Fruit fly (Drosophila melanogaster) whole organism, embryonic: ENCODE measurements around the gene Polr3F.
A peak's percentile ranks its signal among the peaks of the same experiment; 100 is the strongest.

Source experiments
- BEAF-32 ChIP-seq: fragments of 200-800 bp; sonication (Bioruptor generic); optimal IDR thresholded peaks from 3 replicates; lab custom pipeline; 2017; ENCODE audit warnings: missing biosample characterization, missing genetic modification characterization, mild to moderate bottlenecking, moderate library complexity, missing genetic modification reagents
- Bdp1 ChIP-seq: fragments of 200-800 bp; sonication (Bioruptor generic); optimal IDR thresholded peaks from 3 replicates; lab custom pipeline; 2016; ENCODE audit warnings: missing biosample characterization, missing genetic modification characterization
- Bgb ChIP-seq: fragments of 200-800 bp; sonication (Bioruptor generic); IDR thresholded peaks from 2 replicates; pipeline ENCODE4 v1.3.6; 2022; ENCODE audit warnings: missing biosample characterization, missing genetic modification characterization; ENCODE audit not compliant: partially characterized antibody
- CG10209 ChIP-seq: fragments of 200-800 bp; sonication (Bioruptor generic); optimal IDR thresholded peaks from 3 replicates; lab custom pipeline; 2017; ENCODE audit warnings: missing biosample characterization, mild to moderate bottlenecking, missing genetic modification characterization, missing genetic modification reagents
- CG11696 ChIP-seq: fragments of 200-800 bp; sonication (Bioruptor generic); IDR thresholded peaks from 2 replicates; pipeline ENCODE4 v1.3.6; 2022; ENCODE audit warnings: missing biosample characterization, missing genetic modification characterization
- CG12104 ChIP-seq: fragments of 200-800 bp; sonication (Bioruptor generic); optimal IDR thresholded peaks from 3 replicates; lab custom pipeline; 2016; ENCODE audit warnings: missing biosample characterization, missing genetic modification characterization
- CG13287 ChIP-seq: fragments of 200-800 bp; sonication (Bioruptor generic); IDR thresholded peaks from 2 replicates; pipeline ENCODE4 v1.3.6; 2022; ENCODE audit warnings: missing biosample characterization, missing genetic modification characterization; ENCODE audit not compliant: partially characterized antibody
- CG15269 ChIP-seq: fragments of 200-800 bp; sonication (Bioruptor generic); optimal IDR thresholded peaks from 2 replicates; lab custom pipeline; 2018; ENCODE audit warnings: missing biosample characterization, mild to moderate bottlenecking, missing genetic modification characterization, moderate library complexity
- CG15479 ChIP-seq: fragments of 200-800 bp; sonication (Bioruptor generic); optimal IDR thresholded peaks from 3 replicates; lab custom pipeline; 2019; ENCODE audit warnings: missing biosample characterization, mild to moderate bottlenecking, missing genetic modification characterization, moderate library complexity
- CG15601 ChIP-seq: fragments of 200-800 bp; sonication (Bioruptor generic); optimal IDR thresholded peaks from 3 replicates; lab custom pipeline; 2019; ENCODE audit warnings: missing biosample characterization, mild to moderate bottlenecking, missing genetic modification characterization, moderate library complexity
- CG18619 ChIP-seq: fragments of 200-800 bp; sonication (Bioruptor generic); optimal IDR thresholded peaks from 3 replicates; lab custom pipeline; 2017; ENCODE audit warnings: missing biosample characterization, mild to moderate bottlenecking, missing genetic modification characterization
- CG2116 ChIP-seq: fragments of 200-800 bp; sonication (Bioruptor generic); optimal IDR thresholded peaks from 3 replicates; lab custom pipeline; 2018; ENCODE audit warnings: missing biosample characterization, mild to moderate bottlenecking, missing genetic modification characterization
- CG30020 ChIP-seq: fragments of 200-800 bp; optimal IDR thresholded peaks from 2 replicates; lab custom pipeline; 2019; ENCODE audit warnings: missing biosample characterization, mild to moderate bottlenecking, missing genetic modification characterization, moderate library complexity
- CG34224 ChIP-seq: fragments of 200-800 bp; sonication (Bioruptor generic); IDR thresholded peaks from 3 replicates; pipeline ENCODE4 v1.3.6; 2022; ENCODE audit warnings: missing biosample characterization, missing genetic modification characterization; ENCODE audit not compliant: partially characterized antibody
- CG6272 ChIP-seq: fragments of 200-800 bp; sonication (Bioruptor generic); IDR thresholded peaks from 2 replicates; pipeline ENCODE4 v1.3.6; 2022; ENCODE audit warnings: missing biosample characterization, missing genetic modification characterization
- CG7786 ChIP-seq: fragments of 200-800 bp; sonication (Bioruptor generic); optimal IDR thresholded peaks from 2 replicates; lab custom pipeline; 2016; ENCODE audit warnings: missing biosample characterization, missing genetic modification characterization
- CG9876 ChIP-seq: fragments of 200-800 bp; sonication (Bioruptor generic); optimal IDR thresholded peaks from 2 replicates; lab custom pipeline; 2016; ENCODE audit warnings: missing biosample characterization, missing genetic modification characterization
- Doc3 ChIP-seq: fragments of 200-800 bp; sonication (Bioruptor generic); IDR thresholded peaks from 3 replicates; pipeline ENCODE4 v1.3.6; 2022; ENCODE audit warnings: missing biosample characterization, missing genetic modification characterization; ENCODE audit not compliant: partially characterized antibody
- Dp ChIP-seq: fragments of 200-800 bp; sonication (Bioruptor generic); optimal IDR thresholded peaks from 2 replicates; lab custom pipeline; 2018; ENCODE audit warnings: missing biosample characterization, mild to moderate bottlenecking, missing genetic modification characterization, moderate library complexity
- Dref ChIP-seq: fragments of 200-800 bp; sonication (Bioruptor generic); IDR thresholded peaks from 2 replicates; pipeline ENCODE4 v1.3.6; 2022; ENCODE audit warnings: missing biosample characterization, missing genetic modification characterization
- E2f2 ChIP-seq: fragments of 200-800 bp; sonication (Bioruptor generic); IDR thresholded peaks from 2 replicates; pipeline ENCODE4 v1.3.6; 2022; ENCODE audit warnings: missing biosample characterization, missing genetic modification characterization
- Gug ChIP-seq: fragments of 200-800 bp; sonication (Bioruptor generic); IDR thresholded peaks from 4 replicates; pipeline ENCODE4 v1.3.6; 2022; ENCODE audit warnings: missing biosample characterization, missing genetic modification characterization
- HHEX ChIP-seq: fragments of 200-800 bp; sonication (Bioruptor generic); optimal IDR thresholded peaks from 3 replicates; lab custom pipeline; 2017; ENCODE audit warnings: missing biosample characterization, mild to moderate bottlenecking, missing genetic modification characterization, missing genetic modification reagents
- HLH4C ChIP-seq: fragments of 200-800 bp; sonication (Bioruptor generic); IDR thresholded peaks from 3 replicates; pipeline ENCODE4 v1.3.6; 2022; ENCODE audit warnings: missing biosample characterization, missing genetic modification characterization; ENCODE audit not compliant: partially characterized antibody
- Kr ChIP-seq: fragments of 200-800 bp; sonication (Bioruptor generic); optimal IDR thresholded peaks from 2 replicates; lab custom pipeline; 2017; ENCODE audit warnings: missing biosample characterization, mild to moderate bottlenecking, missing genetic modification characterization
- MBD-R2 ChIP-seq: fragments of 200-800 bp; sonication (Bioruptor generic); IDR thresholded peaks from 2 replicates; pipeline ENCODE4 v1.3.6; 2022; ENCODE audit warnings: missing biosample characterization, missing genetic modification characterization
- Opbp ChIP-seq: fragments of 200-800 bp; sonication (Bioruptor generic); IDR thresholded peaks from 3 replicates; pipeline ENCODE4 v1.3.6; 2022; ENCODE audit warnings: missing biosample characterization, missing genetic modification characterization; ENCODE audit not compliant: partially characterized antibody
- Scr ChIP-seq: fragments of 200-800 bp; sonication (Bioruptor generic); IDR thresholded peaks from 2 replicates; pipeline ENCODE4 v1.3.6; 2022; ENCODE audit warnings: missing biosample characterization, missing genetic modification characterization; ENCODE audit not compliant: partially characterized antibody
- Spps ChIP-seq: fragments of 200-800 bp; sonication (Bioruptor generic); optimal IDR thresholded peaks from 2 replicates; lab custom pipeline; 2018; ENCODE audit warnings: missing biosample characterization, mild to moderate bottlenecking, missing genetic modification characterization
- Sry-δ ChIP-seq: fragments of 200-800 bp; sonication (Bioruptor generic); optimal IDR thresholded peaks from 2 replicates; lab custom pipeline; 2016; ENCODE audit warnings: missing biosample characterization, missing genetic modification characterization
- ato ChIP-seq: fragments of 200-800 bp; sonication (Bioruptor generic); IDR thresholded peaks from 2 replicates; pipeline ENCODE4 v1.3.6; 2022; ENCODE audit warnings: missing biosample characterization, missing genetic modification characterization; ENCODE audit not compliant: partially characterized antibody
- bbx ChIP-seq: fragments of 200-800 bp; sonication (Bioruptor generic); IDR thresholded peaks from 2 replicates; pipeline ENCODE4 v1.3.6; 2022; ENCODE audit warnings: missing biosample characterization, missing genetic modification characterization; ENCODE audit not compliant: partially characterized antibody
- btn ChIP-seq: fragments of 200-800 bp; sonication (Bioruptor generic); optimal IDR thresholded peaks from 2 replicates; lab custom pipeline; 2016; ENCODE audit warnings: missing biosample characterization, missing genetic modification characterization
- crp ChIP-seq, 2 experiments: fragments of 200-800 bp; sonication (Bioruptor generic); optimal IDR thresholded peaks; 2 replicates in 1 of 2; 3 replicates in 1 of 2; lab custom pipeline; 2017; ENCODE audit warnings: missing biosample characterization in 2 of 2, missing genetic modification characterization in 2 of 2, mild to moderate bottlenecking in 1 of 2, moderate library complexity in 1 of 2
- gce ChIP-seq: fragments of 200-800 bp; sonication (Bioruptor generic); IDR thresholded peaks from 3 replicates; pipeline ENCODE4 v1.3.6; 2022; ENCODE audit warnings: missing biosample characterization, missing genetic modification characterization
- kah ChIP-seq: fragments of 200-800 bp; sonication (Bioruptor generic); optimal IDR thresholded peaks from 2 replicates; lab custom pipeline; 2018; ENCODE audit warnings: missing biosample characterization, mild to moderate bottlenecking, missing genetic modification characterization
- lab ChIP-seq: fragments of 200-800 bp; sonication (Bioruptor generic); optimal IDR thresholded peaks from 3 replicates; lab custom pipeline; 2017; ENCODE audit warnings: missing biosample characterization, missing genetic modification characterization, mild to moderate bottlenecking, moderate library complexity, missing genetic modification reagents
- nerfin-2 ChIP-seq: fragments of 200-800 bp; sonication (Bioruptor generic); IDR thresholded peaks from 2 replicates; pipeline ENCODE4 v1.3.6; 2022; ENCODE audit warnings: missing biosample characterization, missing genetic modification characterization; ENCODE audit not compliant: partially characterized antibody
- phol ChIP-seq: fragments of 200-800 bp; sonication (Bioruptor generic); optimal IDR thresholded peaks from 3 replicates; lab custom pipeline; 2018; ENCODE audit warnings: missing biosample characterization, mild to moderate bottlenecking, missing genetic modification characterization, moderate library complexity
- pros ChIP-seq: fragments of 200-800 bp; sonication (Bioruptor generic); optimal IDR thresholded peaks from 3 replicates; lab custom pipeline; 2019; ENCODE audit warnings: missing biosample characterization, mild to moderate bottlenecking, missing genetic modification characterization, moderate library complexity
- pzg ChIP-seq: fragments of 200-800 bp; sonication (Bioruptor generic); optimal IDR thresholded peaks from 3 replicates; lab custom pipeline; 2018; ENCODE audit warnings: missing biosample characterization, mild to moderate bottlenecking, missing genetic modification characterization, moderate library complexity
- sna ChIP-seq: fragments of 200-800 bp; sonication (Bioruptor generic); IDR thresholded peaks from 2 replicates; pipeline ENCODE4 v1.3.6; 2022; ENCODE audit warnings: missing biosample characterization, missing genetic modification characterization; ENCODE audit not compliant: partially characterized antibody
- stwl ChIP-seq: fragments of 200-800 bp; sonication (Bioruptor generic); optimal IDR thresholded peaks from 3 replicates; lab custom pipeline; 2018; ENCODE audit warnings: missing biosample characterization, mild to moderate bottlenecking, missing genetic modification characterization, moderate library complexity
- unc-4 ChIP-seq: fragments of 200-800 bp; sonication (Bioruptor generic); IDR thresholded peaks from 2 replicates; pipeline ENCODE4 v1.3.6; 2022; ENCODE audit warnings: missing biosample characterization, missing genetic modification characterization; ENCODE audit not compliant: partially characterized antibody
- vfl ChIP-seq: fragments of 200-800 bp; sonication (Bioruptor generic); optimal IDR thresholded peaks from 2 replicates; lab custom pipeline; 2016; ENCODE audit warnings: missing biosample characterization, missing genetic modification characterization
- zen2 ChIP-seq: fragments of 200-800 bp; sonication (Bioruptor generic); IDR thresholded peaks from 3 replicates; pipeline ENCODE4 v1.3.6; 2022; ENCODE audit warnings: missing biosample characterization, missing genetic modification characterization; ENCODE audit not compliant: partially characterized antibody

Gene Polr3F

dm6 chr3R:22381077-22381476 is 13.9 kb upstream of the Polr3F start, which contains the start of gene CG43342 (continued):
- TF ChIP-seq CG15601 (tag; lab: Kevin White, UChicago): no peak
- TF ChIP-seq Sry-δ: peak; percentile 82
- TF ChIP-seq, all 482 proteins: peak for 45

DNA sequence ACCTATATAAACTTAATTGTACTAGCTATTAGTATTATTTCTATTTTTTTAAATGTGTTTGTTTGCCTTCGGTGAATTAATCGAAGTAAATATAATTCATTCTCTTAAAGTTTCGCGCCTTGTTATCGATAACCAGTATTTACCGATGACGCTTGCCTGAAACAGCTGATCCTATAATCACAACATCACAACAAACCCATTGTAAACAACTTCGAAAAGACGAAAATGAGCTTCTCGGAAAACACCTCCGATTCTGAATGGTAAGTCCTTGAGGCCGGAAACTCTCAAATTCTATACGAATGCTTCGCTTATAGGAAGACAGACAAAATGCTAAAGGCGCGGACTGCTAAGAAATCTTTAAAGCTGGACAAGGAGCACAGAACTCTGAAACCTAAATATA is 12.8 kb upstream of the Polr3F start, which contains the start of gene CG34149:
TSS of gene CG34149 (plus strand) at position 187 of the 400 bp plus-strand sequence.
- peak; percentile 33; the same call in 1 of the 2 replicates for TF ChIP-seq Bgb (GFP tag; lab: Robert Waterston, UW)
- no peak for TF ChIP-seq pros
- no peak for TF ChIP-seq HHEX
- peak; percentile 31 for TF ChIP-seq BEAF-32 (GFP tag; lab: Kevin White, UChicago)
- no peak for TF ChIP-seq CG11696
- TF ChIP-seq kah (GFP tag; lab: Kevin White, UChicago): no peak
- no peak for TF ChIP-seq Bdp1
- 0 out of 3 replicates have a peak, but pooled peaks have one; percentile 19 for TF ChIP-seq Doc3 (GFP tag; lab: Robert Waterston, UW)
- peak; percentile 61 for TF ChIP-seq bbx (GFP tag; lab: Robert Waterston, UW)
- TF ChIP-seq CG34224 (GFP tag; lab: Robert Waterston, UW): peak; percentile 53; the same call in 1 of the 3 replicates
- peak; percentile 53 for TF ChIP-seq MBD-R2 (GFP tag; lab: Robert Waterston, UW)
- TF ChIP-seq lab (GFP tag; lab: Kevin White, UChicago): no peak
- no peak for TF ChIP-seq phol (tag; lab: Kevin White, UChicago)
- TF ChIP-seq Dref (GFP tag; lab: Robert Waterston, UW): peak; percentile 63
- peak in 1 of 2 experiments; percentile 84 for TF ChIP-seq crp (GFP tag; optimal IDR thresholded peaks at IDR 0.05; lab: Kevin White, UChicago)
- TF ChIP-seq btn (GFP tag; lab: Kevin White, UChicago): no peak
- no peak for TF ChIP-seq Spps (tag; lab: Kevin White, UChicago)
- peak; percentile 59 for TF ChIP-seq Scr (GFP tag; lab: Robert Waterston, UW)
- TF ChIP-seq vfl (GFP tag; lab: Kevin White, UChicago): no peak
- peak; percentile 10; the same call in 2 of the 3 replicates for TF ChIP-seq Opbp
- no peak for TF ChIP-seq Gug (GFP tag; lab: Robert Waterston, UW)
- TF ChIP-seq Dp (GFP tag; lab: Kevin White, UChicago): peak; percentile 79
- TF ChIP-seq gce (GFP tag; lab: Robert Waterston, UW): no peak
- no peak for TF ChIP-seq CG6272 (GFP tag; lab: Robert Waterston, UW)
- TF ChIP-seq nerfin-2 (GFP tag; lab: Robert Waterston, UW): peak; percentile 58
- no peak for TF ChIP-seq Kr (GFP tag; lab: Kevin White, UChicago)
- peak; percentile 28 for TF ChIP-seq pzg (GFP tag; lab: Kevin White, UChicago)
- TF ChIP-seq Sry-δ: peak; percentile 22
- TF ChIP-seq ato: peak; percentile 34; the same call in 1 of the 2 replicates
- TF ChIP-seq E2f2 (GFP tag; lab: Robert Waterston, UW): peak; percentile 84
- no peak for TF ChIP-seq CG15479 (GFP tag; lab: Kevin White, UChicago)
- no peak for TF ChIP-seq CG10209 (GFP tag; lab: Kevin White, UChicago)
- TF ChIP-seq CG30020 (tag; lab: Kevin White, UChicago): no peak
- peak; percentile 47 for TF ChIP-seq sna (GFP tag; lab: Robert Waterston, UW)
- TF ChIP-seq zen2: peak; percentile 41; the same call in 2 of the 3 replicates
- TF ChIP-seq HLH4C (GFP tag; lab: Robert Waterston, UW): peak; percentile 74
- peak; percentile 48 for TF ChIP-seq stwl
- TF ChIP-seq CG7786 (GFP tag; lab: Kevin White, UChicago): no peak
- TF ChIP-seq CG9876 (GFP tag; lab: Kevin White, UChicago): no peak
- TF ChIP-seq CG18619 (GFP tag; lab: Kevin White, UChicago): no peak
- peak; percentile 73 for TF ChIP-seq CG13287
- no peak for TF ChIP-seq CG12104 (GFP tag; lab: Kevin White, UChicago)
- TF ChIP-seq CG15269: no peak
- TF ChIP-seq unc-4: peak; percentile 55
- peak; percentile 18 for TF ChIP-seq CG2116
